Worm (Caenorhabditis elegans) whole organism, L3 larva: ENCODE measurements around the gene fbxl-4.
A peak's percentile ranks its signal among the peaks of the same experiment; 100 is the strongest.

Source experiments
- aly-2 ChIP-seq: fragments of 150-350 bp; optimal IDR thresholded peaks from 2 replicates; lab custom pipeline; 2014; ENCODE audit warnings: missing biosample characterization, missing genetic modification characterization
- ama-1 ChIP-seq: fragments of 150-350 bp; optimal IDR thresholded peaks from 2 replicates; lab custom pipeline; 2018
- ceh-16 ChIP-seq: sonication (generic microtip); optimal IDR thresholded peaks from 2 replicates; lab custom pipeline; 2017; ENCODE audit warnings: missing biosample characterization, missing genetic modification characterization
- ceh-28 ChIP-seq: fragments of 150-350 bp; optimal IDR thresholded peaks from 2 replicates; lab custom pipeline; 2014; ENCODE audit warnings: missing biosample characterization, missing genetic modification reagents, missing genetic modification characterization
- ceh-82 ChIP-seq: fragments of 150-350 bp; optimal IDR thresholded peaks from 2 replicates; lab custom pipeline; 2014; ENCODE audit warnings: missing biosample characterization, missing genetic modification characterization
- ceh-9 ChIP-seq: sonication (generic microtip); optimal IDR thresholded peaks from 2 replicates; lab custom pipeline; 2018; ENCODE audit warnings: missing biosample characterization, missing genetic modification characterization
- daf-12 ChIP-seq: fragments of 150-350 bp; optimal IDR thresholded peaks from 2 replicates; lab custom pipeline; 2014; ENCODE audit warnings: missing biosample characterization, missing genetic modification reagents, missing genetic modification characterization
- egl-5 ChIP-seq: fragments of 150-350 bp; optimal IDR thresholded peaks from 2 replicates; lab custom pipeline; 2017; ENCODE audit warnings: missing biosample characterization, missing genetic modification reagents, missing genetic modification characterization, inconsistent platforms
- elt-1 ChIP-seq: fragments of 150-350 bp; optimal IDR thresholded peaks from 2 replicates; lab custom pipeline; 2014; ENCODE audit warnings: missing biosample characterization, missing genetic modification characterization
- elt-2 ChIP-seq: sonication (generic microtip); optimal IDR thresholded peaks from 2 replicates; lab custom pipeline; 2016; ENCODE audit warnings: missing genetic modification reagents, mild to moderate bottlenecking, missing genetic modification characterization, missing compliant biosample characterization
- elt-3 ChIP-seq, 3 experiments: fragments of 150-350 bp in 1 of 3; sonication (generic microtip) in 2 of 3; optimal IDR thresholded peaks; 2 replicates in 2 of 3; 4 replicates in 1 of 3; lab custom pipeline; 2014 to 2017; ENCODE audit warnings: missing biosample characterization in 3 of 3, missing genetic modification characterization in 3 of 3
- eor-1 ChIP-seq, 2 experiments: fragments of 150-350 bp; optimal IDR thresholded peaks; 2 replicates each; lab custom pipeline; 2014 to 2018; ENCODE audit warnings: missing biosample characterization in 2 of 2, missing genetic modification characterization in 2 of 2
- fkh-10 ChIP-seq: sonication (generic microtip); optimal IDR thresholded peaks from 2 replicates; lab custom pipeline; 2017; ENCODE audit warnings: missing biosample characterization, missing genetic modification reagents, missing genetic modification characterization
- fkh-2 ChIP-seq: fragments of 150-350 bp; optimal IDR thresholded peaks from 2 replicates; lab custom pipeline; 2014; ENCODE audit warnings: missing biosample characterization, missing genetic modification reagents, missing genetic modification characterization
- fos-1 ChIP-seq: fragments of 150-350 bp; optimal IDR thresholded peaks from 2 replicates; lab custom pipeline; 2014; ENCODE audit warnings: missing biosample characterization, missing genetic modification characterization
- hmg-11 ChIP-seq: sonication (generic microtip); optimal IDR thresholded peaks from 2 replicates; lab custom pipeline; 2016; ENCODE audit warnings: missing genetic modification characterization, missing compliant biosample characterization
- jun-1 ChIP-seq: fragments of 150-350 bp; optimal IDR thresholded peaks from 2 replicates; lab custom pipeline; 2014; ENCODE audit warnings: missing biosample characterization, missing genetic modification reagents, missing genetic modification characterization
- lin-15B ChIP-seq: fragments of 150-350 bp; optimal IDR thresholded peaks from 2 replicates; lab custom pipeline; 2014; ENCODE audit warnings: missing biosample characterization, missing genetic modification characterization
- lin-39 ChIP-seq: fragments of 150-350 bp; optimal IDR thresholded peaks from 2 replicates; lab custom pipeline; 2018; ENCODE audit warnings: missing biosample characterization, missing genetic modification reagents, missing genetic modification characterization
- lsy-12 ChIP-seq: sonication (generic microtip); optimal IDR thresholded peaks from 2 replicates; lab custom pipeline; 2016; ENCODE audit warnings: mild to moderate bottlenecking, missing genetic modification characterization, missing compliant biosample characterization
- mdl-1 ChIP-seq: fragments of 150-350 bp; optimal IDR thresholded peaks from 2 replicates; lab custom pipeline; 2014; ENCODE audit warnings: missing biosample characterization, missing genetic modification characterization
- mml-1 ChIP-seq: fragments of 150-350 bp; sonication (generic microtip); optimal IDR thresholded peaks from 3 replicates; lab custom pipeline; 2014; ENCODE audit warnings: missing biosample characterization, missing genetic modification characterization
- nfya-1 ChIP-seq: sonication (generic microtip); optimal IDR thresholded peaks from 2 replicates; lab custom pipeline; 2017; ENCODE audit warnings: missing genetic modification characterization, mild to moderate bottlenecking, missing compliant biosample characterization, antibody characterized with exemption, moderate library complexity; ENCODE audit not compliant: insufficient read depth
- nhr-12 ChIP-seq: fragments of 150-350 bp; optimal IDR thresholded peaks from 2 replicates; lab custom pipeline; 2014; ENCODE audit warnings: missing biosample characterization, missing genetic modification characterization
- nhr-23 ChIP-seq: fragments of 150-350 bp; optimal IDR thresholded peaks from 2 replicates; lab custom pipeline; 2014; ENCODE audit warnings: missing biosample characterization, missing genetic modification reagents, missing genetic modification characterization
- nhr-237 ChIP-seq: fragments of 150-350 bp; optimal IDR thresholded peaks from 2 replicates; lab custom pipeline; 2014; ENCODE audit warnings: missing biosample characterization, missing genetic modification characterization
- nhr-25 ChIP-seq: sonication (generic microtip); optimal IDR thresholded peaks from 2 replicates; lab custom pipeline; 2017; ENCODE audit warnings: missing biosample characterization, missing genetic modification characterization
- nhr-28 ChIP-seq: fragments of 150-350 bp; optimal IDR thresholded peaks from 2 replicates; lab custom pipeline; 2014; ENCODE audit warnings: missing biosample characterization, missing genetic modification characterization
- nhr-43 ChIP-seq: sonication (generic microtip); optimal IDR thresholded peaks from 2 replicates; lab custom pipeline; 2016; ENCODE audit warnings: mild to moderate bottlenecking, missing genetic modification characterization, missing compliant biosample characterization; ENCODE audit not compliant: poor library complexity, severe bottlenecking
- nhr-67 ChIP-seq: fragments of 150-350 bp; optimal IDR thresholded peaks from 2 replicates; lab custom pipeline; 2014; ENCODE audit warnings: missing biosample characterization, missing genetic modification characterization
- nhr-76 ChIP-seq: fragments of 150-350 bp; sonication (generic microtip); optimal IDR thresholded peaks from 5 replicates; lab custom pipeline; 2014; ENCODE audit warnings: missing biosample characterization, missing genetic modification characterization
- nhr-77 ChIP-seq: fragments of 150-350 bp; optimal IDR thresholded peaks from 2 replicates; lab custom pipeline; 2014; ENCODE audit warnings: missing biosample characterization, missing genetic modification characterization
- pqm-1 ChIP-seq: fragments of 150-350 bp; optimal IDR thresholded peaks from 2 replicates; lab custom pipeline; 2017; ENCODE audit warnings: missing biosample characterization, missing genetic modification characterization, inconsistent platforms
- sea-2 ChIP-seq: fragments of 150-350 bp; sonication (generic microtip); optimal IDR thresholded peaks from 4 replicates; lab custom pipeline; 2014; ENCODE audit warnings: missing biosample characterization, missing genetic modification reagents, missing genetic modification characterization
- snpc-4 ChIP-seq: fragments of 150-350 bp; optimal IDR thresholded peaks from 2 replicates; lab custom pipeline; 2014; ENCODE audit warnings: missing biosample characterization, missing genetic modification characterization
- tbx-2 ChIP-seq: sonication (generic microtip); optimal IDR thresholded peaks from 2 replicates; lab custom pipeline; 2016; ENCODE audit warnings: mild to moderate bottlenecking, missing genetic modification characterization, missing compliant biosample characterization
- unc-39 ChIP-seq: sonication (generic microtip); optimal IDR thresholded peaks from 4 replicates; lab custom pipeline; 2017; ENCODE audit warnings: missing biosample characterization, missing genetic modification characterization
- unc-62 ChIP-seq: fragments of 150-350 bp; sonication (generic microtip); optimal IDR thresholded peaks from 4 replicates; lab custom pipeline; 2014; ENCODE audit warnings: missing biosample characterization, missing genetic modification reagents, missing genetic modification characterization
- zag-1 ChIP-seq: fragments of 150-350 bp; optimal IDR thresholded peaks from 2 replicates; lab custom pipeline; 2014; ENCODE audit warnings: missing biosample characterization, missing genetic modification characterization
- ztf-11 ChIP-seq: fragments of 150-350 bp; optimal IDR thresholded peaks from 2 replicates; lab custom pipeline; 2014; ENCODE audit warnings: missing biosample characterization, missing genetic modification characterization

The fbxl-4 gene

ce11 chrX:6572987-6573386, 15.6 kb upstream of the fbxl-4 start:
- no peak for TF ChIP-seq ceh-16 (tag; lab: Kevin White, UChicago)
- no peak for TF ChIP-seq eor-1 (tag; optimal IDR thresholded peaks at IDR 0.05; lab: Kevin White, UChicago)
- no peak for TF ChIP-seq snpc-4 (tag; lab: Kevin White, UChicago)
- no peak for TF ChIP-seq nhr-28 (tag; lab: Kevin White, UChicago)
- no peak for TF ChIP-seq lsy-12 (tag; lab: Kevin White, UChicago)
- TF ChIP-seq nhr-12 (tag; lab: Kevin White, UChicago), result no peak
- no peak for TF ChIP-seq ama-1 (lab: Kevin White, UChicago)
- TF ChIP-seq unc-62 (GFP tag; lab: Kevin White, UChicago), result no peak
- TF ChIP-seq sea-2 (GFP tag; lab: Kevin White, UChicago), result no peak
- TF ChIP-seq nhr-43 (tag; lab: Kevin White, UChicago), result no peak
- no peak for TF ChIP-seq pqm-1 (tag; lab: Kevin White, UChicago)

ce11 chrX:6575992-6576391, 12.6 kb upstream of the fbxl-4 start:
- TF ChIP-seq mdl-1 (tag; lab: Kevin White, UChicago) (no peak), nhr-23 (tag; lab: Kevin White, UChicago) (no peak), lin-39 (tag; lab: Kevin White, UChicago) (peak; percentile 31)

ce11 chrX:6583385-6583784, 5.2 kb upstream of the fbxl-4 start:
- no peak for TF ChIP-seq nhr-23 (tag; lab: Kevin White, UChicago)
- TF ChIP-seq fkh-2 (tag; lab: Kevin White, UChicago), result no peak
- no peak for TF ChIP-seq nhr-237 (tag; lab: Kevin White, UChicago)
- TF ChIP-seq elt-1 (tag; lab: Kevin White, UChicago), result no peak
- no peak for TF ChIP-seq daf-12
- TF ChIP-seq ceh-82 (tag; lab: Kevin White, UChicago), result no peak
- TF ChIP-seq, all 47 proteins: peak for 0

- TF ChIP-seq nfya-1 (tag; lab: Kevin White, UChicago), result peak; percentile 29
- TF ChIP-seq ceh-82 (tag; lab: Kevin White, UChicago), result no peak
- TF ChIP-seq lin-39 (tag; lab: Kevin White, UChicago), result peak; percentile 23
- TF ChIP-seq mdl-1 (tag; lab: Kevin White, UChicago), result no peak
- TF ChIP-seq eor-1 (tag; optimal IDR thresholded peaks at IDR 0.05; lab: Kevin White, UChicago), result no peak
- peak; percentile 24 for TF ChIP-seq egl-5 (tag; lab: Kevin White, UChicago)
- no peak for TF ChIP-seq unc-39
- TF ChIP-seq nhr-12 (tag; lab: Kevin White, UChicago), result no peak
- TF ChIP-seq nhr-23 (tag; lab: Kevin White, UChicago), result no peak
- TF ChIP-seq ceh-9 (tag; lab: Kevin White, UChicago), result no peak
- TF ChIP-seq, all 47 proteins: peak for 3
Measured at ce11 chrX:6591674-6592073, 3.1 kb downstream of the fbxl-4 start.

ce11 chrX:6593178-6593786, 4.7 kb downstream of the fbxl-4 start:
- no peak for TF ChIP-seq zag-1 (tag; lab: Kevin White, UChicago)
- TF ChIP-seq lsy-12 (tag; lab: Kevin White, UChicago), result peak; percentile 18
- no peak for TF ChIP-seq ceh-28
- TF ChIP-seq fos-1 (tag; lab: Kevin White, UChicago), result no peak
- no peak for TF ChIP-seq daf-12
- peak; percentile 58 for TF ChIP-seq tbx-2
- no peak for TF ChIP-seq fkh-10 (GFP tag; lab: Kevin White, UChicago)
- TF ChIP-seq elt-3 (tag; optimal IDR thresholded peaks at IDR 0.05; lab: Kevin White, UChicago), result no peak
- TF ChIP-seq snpc-4 (tag; lab: Kevin White, UChicago), result no peak
- peak; percentile 37 for TF ChIP-seq lin-39 (tag; lab: Kevin White, UChicago)
- TF ChIP-seq nhr-43 (tag; lab: Kevin White, UChicago), result peak; percentile 40
- TF ChIP-seq ceh-16 (tag; lab: Kevin White, UChicago), result no peak
- peak; percentile 50 for TF ChIP-seq nfya-1 (tag; lab: Kevin White, UChicago)
- no peak for TF ChIP-seq nhr-76 (tag; lab: Kevin White, UChicago)
- no peak for TF ChIP-seq unc-39
- TF ChIP-seq mdl-1 (tag; lab: Kevin White, UChicago), result no peak
- no peak for TF ChIP-seq nhr-237 (tag; lab: Kevin White, UChicago)
- no peak for TF ChIP-seq aly-2 (tag; lab: Kevin White, UChicago)
- TF ChIP-seq jun-1 (tag; lab: Kevin White, UChicago), result no peak
- TF ChIP-seq nhr-28 (tag; lab: Kevin White, UChicago), result no peak
- TF ChIP-seq ama-1 (lab: Kevin White, UChicago), result no peak
- no peak for TF ChIP-seq nhr-67 (tag; lab: Kevin White, UChicago)
- TF ChIP-seq nhr-25 (tag; lab: Kevin White, UChicago), result no peak
- no peak for TF ChIP-seq egl-5 (tag; lab: Kevin White, UChicago)
- peak; percentile 93 for TF ChIP-seq hmg-11 (tag; lab: Kevin White, UChicago)
- TF ChIP-seq sea-2 (GFP tag; lab: Kevin White, UChicago), result no peak
- TF ChIP-seq ceh-82 (tag; lab: Kevin White, UChicago), result no peak
- peak; percentile 36 for TF ChIP-seq ztf-11 (tag; lab: Kevin White, UChicago)
- TF ChIP-seq lin-15B (tag; lab: Kevin White, UChicago), result no peak
- TF ChIP-seq nhr-77, result no peak
- TF ChIP-seq nhr-23 (tag; lab: Kevin White, UChicago), result no peak
- no peak for TF ChIP-seq nhr-12 (tag; lab: Kevin White, UChicago)
- TF ChIP-seq mml-1 (tag; lab: Kevin White, UChicago), result no peak
- TF ChIP-seq elt-2 (tag; lab: Kevin White, UChicago), result peak; percentile 35
- TF ChIP-seq fkh-2 (tag; lab: Kevin White, UChicago), result no peak
